Worm (Caenorhabditis elegans): Measurements from ENCODE around the gene msp-79.

The msp-79 gene

DNA sequence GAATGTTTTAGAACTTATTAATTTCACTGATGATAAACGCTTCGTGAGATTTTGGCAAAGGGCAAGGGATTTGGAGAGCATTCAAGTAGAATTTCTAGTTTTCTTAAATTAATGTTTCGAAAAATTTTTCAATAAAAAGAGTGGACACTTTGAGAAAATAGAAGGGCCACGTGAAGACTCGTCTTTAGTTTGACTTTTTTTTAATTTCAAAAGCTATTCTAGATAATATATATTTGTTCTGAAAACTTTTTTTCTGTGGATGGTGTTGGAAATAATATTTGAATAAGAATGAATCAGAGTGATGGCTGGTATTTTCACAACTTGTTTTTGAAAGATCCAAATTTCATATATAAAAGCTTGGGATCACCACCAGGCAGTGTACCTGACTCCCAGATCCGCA, 18.6 kb downstream of the msp-79 start, which contains the start of gene C28D4.8:
C28D4.8 (minus strand) TSS at position 101 of the 400 bp plus-strand sequence.
- TF ChIP-seq sdc-2 (tag; optimal IDR thresholded peaks at IDR 0.05) (no peak), elt-4 (tag; optimal IDR thresholded peaks at IDR 0.05) (no peak), pros-1 (tag; optimal IDR thresholded peaks at IDR 0.05) (no peak), ceh-19 (GFP tag; optimal IDR thresholded peaks at IDR 0.05) (no peak), hlh-6 (tag; optimal IDR thresholded peaks at IDR 0.05) (no peak), che-1 (tag; optimal IDR thresholded peaks at IDR 0.05) (no peak), nfya-1 (tag; optimal IDR thresholded peaks at IDR 0.05) (no peak), rnt-1 (tag; optimal IDR thresholded peaks at IDR 0.05) (no peak), ets-4 (tag; optimal IDR thresholded peaks at IDR 0.05) (no peak), ceh-18 (tag; optimal IDR thresholded peaks at IDR 0.05) (no peak), elt-2 (tag; optimal IDR thresholded peaks at IDR 0.05) (no peak), ceh-45 (GFP tag; IDR thresholded peaks at IDR 0.05) (no peak), ceh-34 (tag; optimal IDR thresholded peaks at IDR 0.05) (no peak), pha-4 (tag; optimal IDR thresholded peaks at IDR 0.05) (no peak), K02D7.2 (tag; optimal IDR thresholded peaks at IDR 0.05) (no peak), F13H6.1 (tag; optimal IDR thresholded peaks at IDR 0.05) (no peak), ttx-3 (tag; optimal IDR thresholded peaks at IDR 0.05) (no peak), lim-6 (tag; optimal IDR thresholded peaks at IDR 0.05) (no peak)

DNA sequence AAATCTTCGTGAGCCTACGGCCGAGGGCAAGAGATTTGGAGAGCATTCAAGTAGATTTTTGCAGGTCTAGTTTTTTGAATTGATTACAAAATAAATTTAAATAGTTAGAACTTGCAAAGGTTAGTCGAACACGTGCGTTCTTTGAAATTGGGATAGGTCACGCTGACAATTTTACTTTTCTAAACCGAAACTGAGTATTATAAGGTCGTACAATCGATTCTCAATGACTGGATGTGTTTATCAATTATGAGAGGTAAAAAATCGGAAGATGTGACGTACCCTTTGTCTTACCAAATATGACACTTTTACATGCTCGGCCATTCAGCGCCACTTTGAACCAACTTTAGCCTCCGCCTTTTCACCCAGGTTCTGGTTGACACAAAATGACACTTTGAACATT, 20.2 kb downstream of the msp-79 start, which contains the start of gene C28D4.5:
C28D4.5 (minus strand) TSS at position 101 of the 400 bp plus-strand sequence.
- TF ChIP-seq pax-1 (tag; optimal IDR thresholded peaks at IDR 0.05): no peak
- no peak for TF ChIP-seq hlh-13 (GFP tag; optimal IDR thresholded peaks at IDR 0.05)
- TF ChIP-seq rnt-1 (tag; optimal IDR thresholded peaks at IDR 0.05): no peak
- TF ChIP-seq nhr-232 (tag; optimal IDR thresholded peaks at IDR 0.05): no peak
- no peak for TF ChIP-seq pha-2 (tag; optimal IDR thresholded peaks at IDR 0.05)
- no peak for TF ChIP-seq T23F11.4 (GFP tag; optimal IDR thresholded peaks at IDR 0.05)
- no peak for TF ChIP-seq ets-4 (tag; optimal IDR thresholded peaks at IDR 0.05)
- no peak for TF ChIP-seq ama-1 (optimal IDR thresholded peaks at IDR 0.05)
- no peak for TF ChIP-seq syd-9 (tag; optimal IDR thresholded peaks at IDR 0.05)
- TF ChIP-seq lim-6 (tag; optimal IDR thresholded peaks at IDR 0.05): no peak
- TF ChIP-seq elt-2 (tag; optimal IDR thresholded peaks at IDR 0.05): no peak

DNA sequence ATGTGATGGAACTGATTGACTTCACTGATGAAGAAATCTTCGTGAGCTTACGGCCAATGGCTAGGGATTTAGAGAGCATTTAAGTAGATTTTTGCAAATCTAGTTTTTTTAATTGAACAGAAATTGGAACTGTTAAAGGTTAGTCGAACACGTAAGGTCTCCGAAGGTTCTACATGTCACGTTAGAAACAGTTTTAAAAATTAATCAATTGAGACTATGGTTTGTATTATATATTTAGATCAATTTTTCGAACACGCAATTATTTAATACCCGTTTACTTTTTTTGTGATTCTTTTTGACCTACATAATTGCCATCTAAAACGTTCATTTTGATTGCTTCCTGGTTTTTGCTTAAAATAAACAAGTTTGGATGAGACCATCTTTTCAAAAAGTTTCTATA, 22.0 kb downstream of the msp-79 start, which contains the start of gene C28D4.4:
C28D4.4 (minus strand) TSS at position 101 of the 400 bp plus-strand sequence.
- no peak for TF ChIP-seq tbx-2 (tag; optimal IDR thresholded peaks at IDR 0.05)
- no peak for TF ChIP-seq unc-55 (GFP tag; optimal IDR thresholded peaks at IDR 0.05)
- TF ChIP-seq ahr-1 (tag; optimal IDR thresholded peaks at IDR 0.05): no peak
- TF ChIP-seq nhr-11 (tag; optimal IDR thresholded peaks at IDR 0.05): no peak
- no peak for TF ChIP-seq fkh-10 (GFP tag; optimal IDR thresholded peaks at IDR 0.05)
- no peak for TF ChIP-seq fax-1 (tag; optimal IDR thresholded peaks at IDR 0.05)
- TF ChIP-seq pax-1 (tag; optimal IDR thresholded peaks at IDR 0.05): no peak
- no peak for TF ChIP-seq ceh-31 (tag; optimal IDR thresholded peaks at IDR 0.05)
- no peak for TF ChIP-seq ceh-30 (tag; optimal IDR thresholded peaks at IDR 0.05)

DNA sequence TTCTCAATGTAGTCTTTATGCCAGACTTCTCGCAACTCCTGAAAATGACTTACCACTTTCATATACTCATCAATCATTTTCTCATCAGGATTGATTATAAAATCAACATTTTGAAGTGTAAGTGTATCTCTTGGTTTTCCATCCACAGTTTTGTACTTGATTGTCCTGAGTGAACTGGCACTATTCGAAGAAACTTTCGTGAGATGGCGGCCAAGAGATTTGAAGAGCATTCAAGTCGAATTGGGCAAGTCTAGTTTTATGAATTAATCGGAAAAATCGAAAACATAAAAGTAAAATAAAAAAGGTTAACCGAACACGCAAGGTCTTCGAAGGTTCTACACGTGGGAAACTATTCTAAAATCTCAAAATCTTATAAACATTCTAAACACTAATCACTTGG, 24.1 kb downstream of the msp-79 start, which contains the start of gene C28D4.7:
C28D4.7 (minus strand) TSS at position 265 of the 400 bp plus-strand sequence.
- TF ChIP-seq unc-42 (tag; optimal IDR thresholded peaks at IDR 0.05) (no peak), syd-9 (tag; optimal IDR thresholded peaks at IDR 0.05) (no peak), dve-1 (tag; optimal IDR thresholded peaks at IDR 0.05) (no peak), ref-2 (tag; optimal IDR thresholded peaks at IDR 0.05) (no peak), npax-4 (tag; optimal IDR thresholded peaks at IDR 0.05) (no peak)
